Worm (Caenorhabditis elegans) whole organism, late embryonic: ENCODE results near the gene F46G10.2.

Experiments
- C08G9.2 ChIP-seq: sonication (generic microtip); optimal IDR thresholded peaks from 2 replicates; lab custom pipeline; 2016; ENCODE audit warnings: mild to moderate bottlenecking, missing genetic modification characterization, moderate library complexity, missing compliant biosample characterization
- F13H6.1 ChIP-seq: sonication (generic microtip); optimal IDR thresholded peaks from 2 replicates; lab custom pipeline; 2016; ENCODE audit warnings: missing genetic modification characterization, missing compliant biosample characterization
- T23F11.4 ChIP-seq: fragments of 200-800 bp; sonication (Bioruptor generic); optimal IDR thresholded peaks from 2 replicates; lab custom pipeline; 2018; ENCODE audit warnings: mild to moderate bottlenecking, missing genetic modification characterization, missing compliant biosample characterization
- ahr-1 ChIP-seq: sonication (generic microtip); optimal IDR thresholded peaks from 2 replicates; lab custom pipeline; 2016; ENCODE audit warnings: missing genetic modification characterization, missing compliant biosample characterization
- ama-1 ChIP-seq: fragments of 150-350 bp; optimal IDR thresholded peaks from 2 replicates; lab custom pipeline; 2014
- ceh-14 ChIP-seq: sonication (generic microtip); optimal IDR thresholded peaks from 2 replicates; lab custom pipeline; 2016; ENCODE audit warnings: missing genotype, missing genetic modification characterization, missing compliant biosample characterization
- ceh-18 ChIP-seq: sonication (generic microtip); optimal IDR thresholded peaks from 2 replicates; lab custom pipeline; 2016; ENCODE audit warnings: missing genetic modification characterization, missing compliant biosample characterization
- ceh-19 ChIP-seq: fragments of 200-800 bp; sonication (Bioruptor generic); optimal IDR thresholded peaks from 2 replicates; lab custom pipeline; 2018; ENCODE audit warnings: mild to moderate bottlenecking, missing genetic modification characterization, missing compliant biosample characterization
- ceh-34 ChIP-seq: sonication (generic microtip); optimal IDR thresholded peaks from 2 replicates; lab custom pipeline; 2016; ENCODE audit warnings: mild to moderate bottlenecking, missing genetic modification characterization, missing compliant biosample characterization
- ceh-48 ChIP-seq: sonication (generic microtip); optimal IDR thresholded peaks from 2 replicates; lab custom pipeline; 2016; ENCODE audit warnings: missing genetic modification characterization, inconsistent platforms, missing compliant biosample characterization
- dve-1 ChIP-seq: sonication (generic microtip); optimal IDR thresholded peaks from 2 replicates; lab custom pipeline; 2017; ENCODE audit warnings: antibody characterized with exemption, mild to moderate bottlenecking, missing genetic modification characterization, missing compliant biosample characterization
- elt-2 ChIP-seq: sonication (generic microtip); optimal IDR thresholded peaks from 2 replicates; lab custom pipeline; 2016; ENCODE audit warnings: missing genetic modification reagents, missing genetic modification characterization, missing compliant biosample characterization
- elt-4 ChIP-seq: sonication (generic microtip); optimal IDR thresholded peaks from 2 replicates; lab custom pipeline; 2016; ENCODE audit warnings: missing genetic modification characterization, missing compliant biosample characterization
- ets-4 ChIP-seq: sonication (generic microtip); optimal IDR thresholded peaks from 2 replicates; lab custom pipeline; 2016; ENCODE audit warnings: missing genetic modification characterization, missing compliant biosample characterization
- fax-1 ChIP-seq: sonication (generic microtip); optimal IDR thresholded peaks from 2 replicates; lab custom pipeline; 2016; ENCODE audit warnings: missing genotype, missing genetic modification characterization, missing compliant biosample characterization
- fkh-10 ChIP-seq: fragments of 150-350 bp; optimal IDR thresholded peaks from 2 replicates; lab custom pipeline; 2014; ENCODE audit warnings: missing biosample characterization, missing genetic modification reagents, missing genetic modification characterization
- fkh-6 ChIP-seq: sonication (generic microtip); optimal IDR thresholded peaks from 2 replicates; lab custom pipeline; 2016; ENCODE audit warnings: missing genetic modification characterization, missing compliant biosample characterization
- gmeb-2 ChIP-seq: sonication (generic microtip); optimal IDR thresholded peaks from 2 replicates; lab custom pipeline; 2016; ENCODE audit warnings: missing genetic modification characterization, inconsistent platforms, missing compliant biosample characterization
- hlh-13 ChIP-seq: fragments of 200-800 bp; sonication (Bioruptor generic); optimal IDR thresholded peaks from 2 replicates; lab custom pipeline; 2018; ENCODE audit warnings: mild to moderate bottlenecking, missing genetic modification characterization, missing compliant biosample characterization
- hlh-15 ChIP-seq: sonication (generic microtip); optimal IDR thresholded peaks from 2 replicates; lab custom pipeline; 2016; ENCODE audit warnings: missing genetic modification characterization, missing compliant biosample characterization
- hlh-30 ChIP-seq: sonication (generic microtip); optimal IDR thresholded peaks from 2 replicates; lab custom pipeline; 2017; ENCODE audit warnings: antibody characterized with exemption, missing genetic modification characterization, missing compliant biosample characterization; ENCODE audit not compliant: insufficient read depth
- hlh-8 ChIP-seq: sonication (generic microtip); optimal IDR thresholded peaks from 2 replicates; lab custom pipeline; 2016; ENCODE audit warnings: missing genotype, missing genetic modification characterization, missing compliant biosample characterization
- mec-3 ChIP-seq: sonication (generic microtip); optimal IDR thresholded peaks from 2 replicates; lab custom pipeline; 2016; ENCODE audit warnings: borderline replicate concordance, missing genetic modification characterization, missing compliant biosample characterization
- nfya-1 ChIP-seq: sonication (generic microtip); optimal IDR thresholded peaks from 2 replicates; lab custom pipeline; 2017; ENCODE audit warnings: missing genetic modification characterization, mild to moderate bottlenecking, missing compliant biosample characterization, antibody characterized with exemption, moderate library complexity
- npax-4 ChIP-seq: sonication (generic microtip); optimal IDR thresholded peaks from 2 replicates; lab custom pipeline; 2016; ENCODE audit warnings: missing genetic modification characterization, missing compliant biosample characterization
- odd-2 ChIP-seq: sonication (generic microtip); optimal IDR thresholded peaks from 2 replicates; lab custom pipeline; 2017; ENCODE audit warnings: antibody characterized with exemption, mild to moderate bottlenecking, missing genetic modification characterization, missing compliant biosample characterization
- pag-3 ChIP-seq: sonication (generic microtip); optimal IDR thresholded peaks from 2 replicates; lab custom pipeline; 2016; ENCODE audit warnings: missing compliant biosample characterization, missing genetic modification characterization, borderline replicate concordance
- pax-1 ChIP-seq: fragments of 150-350 bp; optimal IDR thresholded peaks from 2 replicates; lab custom pipeline; 2014; ENCODE audit warnings: missing biosample characterization, missing genetic modification characterization
- pha-2 ChIP-seq: sonication (generic microtip); optimal IDR thresholded peaks from 2 replicates; lab custom pipeline; 2017; ENCODE audit warnings: mild to moderate bottlenecking, missing genetic modification characterization, missing compliant biosample characterization
- pros-1 ChIP-seq: fragments of 150-350 bp; optimal IDR thresholded peaks from 2 replicates; lab custom pipeline; 2014; ENCODE audit warnings: missing biosample characterization, missing genetic modification reagents, missing genetic modification characterization
- sox-4 ChIP-seq: sonication (generic microtip); optimal IDR thresholded peaks from 2 replicates; lab custom pipeline; 2017; ENCODE audit warnings: mild to moderate bottlenecking, missing genetic modification characterization, inconsistent platforms, missing compliant biosample characterization
- syd-9 ChIP-seq: sonication (generic microtip); optimal IDR thresholded peaks from 2 replicates; lab custom pipeline; 2016; ENCODE audit warnings: mild to moderate bottlenecking, missing genetic modification characterization, moderate library complexity, missing compliant biosample characterization
- ttx-3 ChIP-seq: sonication (generic microtip); optimal IDR thresholded peaks from 2 replicates; lab custom pipeline; 2016; ENCODE audit warnings: missing genetic modification reagents, missing genetic modification characterization, missing compliant biosample characterization
- unc-86 ChIP-seq: sonication (generic microtip); optimal IDR thresholded peaks from 2 replicates; lab custom pipeline; 2016; ENCODE audit warnings: missing genetic modification characterization, missing compliant biosample characterization
- zip-5 ChIP-seq: sonication (generic microtip); optimal IDR thresholded peaks from 2 replicates; lab custom pipeline; 2016; ENCODE audit warnings: missing genetic modification characterization, missing compliant biosample characterization

Gene F46G10.2

ce11 chrX:13308745-13309144 lies 14.0 kb upstream of the F46G10.2 start, which contains the start of gene srxa-8:
Gene srxa-8, minus strand, starts transcription at chrX:13308845.
- TF ChIP-seq ceh-48 (tag; lab: Kevin White, UChicago) (no peak), unc-86 (tag; lab: Kevin White, UChicago) (no peak), ahr-1 (tag; lab: Kevin White, UChicago) (no peak), hlh-30 (tag; lab: Kevin White, UChicago) (no peak), pros-1 (tag; lab: Kevin White, UChicago) (no peak), dve-1 (tag; lab: Kevin White, UChicago) (no peak), ceh-18 (tag; lab: Kevin White, UChicago) (no peak), pha-2 (tag; lab: Kevin White, UChicago) (no peak), ttx-3 (tag; lab: Kevin White, UChicago) (no peak), gmeb-2 (tag; lab: Kevin White, UChicago) (no peak), mec-3 (tag; lab: Kevin White, UChicago) (no peak), F13H6.1 (tag; lab: Kevin White, UChicago) (no peak), fkh-10 (GFP tag; lab: Kevin White, UChicago) (no peak), ceh-19 (no peak)
- TF ChIP-seq, all 69 proteins: peak for 0

- TF ChIP-seq elt-2 (tag; lab: Kevin White, UChicago), result peak; percentile 40
- no peak for TF ChIP-seq npax-4 (tag; lab: Kevin White, UChicago)
- TF ChIP-seq, all 69 proteins: peak for 1
These were observed 12.0 kb upstream of the F46G10.2 start for ce11 chrX:13310763-13311162.

- TF ChIP-seq hlh-30 (tag; lab: Kevin White, UChicago) (no peak), pax-1 (tag; lab: Kevin White, UChicago) (no peak), nfya-1 (tag; lab: Kevin White, UChicago) (peak; percentile 30), ceh-14 (tag; lab: Kevin White, UChicago) (no peak), ceh-34 (tag; lab: Kevin White, UChicago) (no peak), ets-4 (tag; lab: Kevin White, UChicago) (no peak), hlh-13 (GFP tag; lab: Kevin White, UChicago) (no peak)
These were observed 10.9 kb upstream of the F46G10.2 start, which contains the start of gene F46G10.1 for ce11 chrX:13311641-13312423. Gene F46G10.1, minus strand, starts transcription at chrX:13311755.

- TF ChIP-seq hlh-8 (tag; lab: Kevin White, UChicago), result no peak
- no peak for TF ChIP-seq T23F11.4 (GFP tag; lab: Kevin White, UChicago)
- no peak for TF ChIP-seq C08G9.2 (tag; lab: Kevin White, UChicago)
- no peak for TF ChIP-seq zip-5 (tag; lab: Kevin White, UChicago)
- TF ChIP-seq gmeb-2 (tag; lab: Kevin White, UChicago), result no peak
- TF ChIP-seq hlh-15 (tag; lab: Kevin White, UChicago), result no peak
- TF ChIP-seq nfya-1 (tag; lab: Kevin White, UChicago), result no peak
- no peak for TF ChIP-seq elt-4 (tag; lab: Kevin White, UChicago)
These were observed 7.7 kb upstream of the F46G10.2 start for ce11 chrX:13315093-13315492.

ce11 chrX:13317532-13317931 lies 5.2 kb upstream of the F46G10.2 start:
- TF ChIP-seq sox-4 (tag; lab: Kevin White, UChicago), result no peak
- no peak for TF ChIP-seq fkh-6 (tag; lab: Kevin White, UChicago)
- TF ChIP-seq ama-1 (lab: Kevin White, UChicago), result no peak
- no peak for TF ChIP-seq pha-2 (tag; lab: Kevin White, UChicago)
- TF ChIP-seq syd-9 (tag; lab: Kevin White, UChicago), result no peak
- no peak for TF ChIP-seq pag-3 (tag; lab: Kevin White, UChicago)
- no peak for TF ChIP-seq hlh-15 (tag; lab: Kevin White, UChicago)
- TF ChIP-seq ceh-14 (tag; lab: Kevin White, UChicago), result no peak
- no peak for TF ChIP-seq unc-86 (tag; lab: Kevin White, UChicago)
- TF ChIP-seq ceh-19, result no peak
- no peak for TF ChIP-seq fax-1
- TF ChIP-seq ets-4 (tag; lab: Kevin White, UChicago), result no peak
- no peak for TF ChIP-seq odd-2
- TF ChIP-seq, all 69 proteins: peak for 0
